Worm (Caenorhabditis elegans) whole organism, late embryonic: ENCODE data around the gene F32D1.7.

Experiments
- C38D4.7 ChIP-seq: fragments of 200-800 bp; sonication (Bioruptor generic); optimal IDR thresholded peaks from 2 replicates; lab custom pipeline; 2018; ENCODE audit warnings: mild to moderate bottlenecking, missing genetic modification characterization, moderate library complexity, missing compliant biosample characterization
- K02D7.2 ChIP-seq: sonication (generic microtip); optimal IDR thresholded peaks from 2 replicates; lab custom pipeline; 2017; ENCODE audit warnings: mild to moderate bottlenecking, missing genetic modification characterization, missing compliant biosample characterization
- Y22D7AL.16 ChIP-seq: sonication (generic microtip); optimal IDR thresholded peaks from 2 replicates; lab custom pipeline; 2016; ENCODE audit warnings: missing genetic modification characterization, missing compliant biosample characterization
- ahr-1 ChIP-seq: sonication (generic microtip); optimal IDR thresholded peaks from 2 replicates; lab custom pipeline; 2016; ENCODE audit warnings: missing genetic modification characterization, missing compliant biosample characterization
- ceh-14 ChIP-seq: sonication (generic microtip); optimal IDR thresholded peaks from 2 replicates; lab custom pipeline; 2016; ENCODE audit warnings: missing genotype, missing genetic modification characterization, missing compliant biosample characterization
- ceh-24 ChIP-seq: sonication (generic microtip); optimal IDR thresholded peaks from 2 replicates; lab custom pipeline; 2016; ENCODE audit warnings: mild to moderate bottlenecking, missing genetic modification characterization, missing compliant biosample characterization
- ceh-31 ChIP-seq: sonication (generic microtip); optimal IDR thresholded peaks from 2 replicates; lab custom pipeline; 2016; ENCODE audit warnings: missing genetic modification characterization, missing compliant biosample characterization
- ceh-34 ChIP-seq: sonication (generic microtip); optimal IDR thresholded peaks from 2 replicates; lab custom pipeline; 2016; ENCODE audit warnings: mild to moderate bottlenecking, missing genetic modification characterization, missing compliant biosample characterization
- ceh-45 ChIP-seq: fragments of 200-800 bp; sonication (Bioruptor generic); IDR thresholded peaks from 2 replicates; pipeline ENCODE4 v1.3.6; 2022; ENCODE audit warnings: missing genetic modification reagents, missing genetic modification characterization, missing compliant biosample characterization
- ceh-48 ChIP-seq: sonication (generic microtip); optimal IDR thresholded peaks from 2 replicates; lab custom pipeline; 2016; ENCODE audit warnings: missing genetic modification characterization, inconsistent platforms, missing compliant biosample characterization
- ceh-6 ChIP-seq: fragments of 200-800 bp; sonication (Bioruptor generic); optimal IDR thresholded peaks from 2 replicates; lab custom pipeline; 2018; ENCODE audit warnings: mild to moderate bottlenecking, missing genetic modification characterization, missing compliant biosample characterization
- che-1 ChIP-seq: sonication (generic microtip); optimal IDR thresholded peaks from 2 replicates; lab custom pipeline; 2016; ENCODE audit warnings: mild to moderate bottlenecking, missing genetic modification characterization, missing compliant biosample characterization
- dmd-4 ChIP-seq: sonication (generic microtip); optimal IDR thresholded peaks from 2 replicates; lab custom pipeline; 2016; ENCODE audit warnings: borderline replicate concordance, missing genetic modification characterization, missing compliant biosample characterization
- dve-1 ChIP-seq: sonication (generic microtip); optimal IDR thresholded peaks from 2 replicates; lab custom pipeline; 2017; ENCODE audit warnings: antibody characterized with exemption, mild to moderate bottlenecking, missing genetic modification characterization, missing compliant biosample characterization
- elt-2 ChIP-seq: sonication (generic microtip); optimal IDR thresholded peaks from 2 replicates; lab custom pipeline; 2016; ENCODE audit warnings: missing genetic modification reagents, missing genetic modification characterization, missing compliant biosample characterization
- fkh-6 ChIP-seq: sonication (generic microtip); optimal IDR thresholded peaks from 2 replicates; lab custom pipeline; 2016; ENCODE audit warnings: missing genetic modification characterization, missing compliant biosample characterization
- gmeb-2 ChIP-seq: sonication (generic microtip); optimal IDR thresholded peaks from 2 replicates; lab custom pipeline; 2016; ENCODE audit warnings: missing genetic modification characterization, inconsistent platforms, missing compliant biosample characterization
- hlh-13 ChIP-seq: fragments of 200-800 bp; sonication (Bioruptor generic); optimal IDR thresholded peaks from 2 replicates; lab custom pipeline; 2018; ENCODE audit warnings: mild to moderate bottlenecking, missing genetic modification characterization, missing compliant biosample characterization
- hlh-15 ChIP-seq: sonication (generic microtip); optimal IDR thresholded peaks from 2 replicates; lab custom pipeline; 2016; ENCODE audit warnings: missing genetic modification characterization, missing compliant biosample characterization
- hlh-30 ChIP-seq: sonication (generic microtip); optimal IDR thresholded peaks from 2 replicates; lab custom pipeline; 2017; ENCODE audit warnings: antibody characterized with exemption, missing genetic modification characterization, missing compliant biosample characterization; ENCODE audit not compliant: insufficient read depth
- hlh-6 ChIP-seq: sonication (generic microtip); optimal IDR thresholded peaks from 2 replicates; lab custom pipeline; 2016; ENCODE audit warnings: missing genotype, missing genetic modification characterization, missing compliant biosample characterization
- hlh-8 ChIP-seq: sonication (generic microtip); optimal IDR thresholded peaks from 2 replicates; lab custom pipeline; 2016; ENCODE audit warnings: missing genotype, missing genetic modification characterization, missing compliant biosample characterization
- lin-11 ChIP-seq: fragments of 200-800 bp; sonication (Bioruptor generic); optimal IDR thresholded peaks from 2 replicates; lab custom pipeline; 2018; ENCODE audit warnings: mild to moderate bottlenecking, missing genetic modification characterization, missing compliant biosample characterization
- nfya-1 ChIP-seq: sonication (generic microtip); optimal IDR thresholded peaks from 2 replicates; lab custom pipeline; 2017; ENCODE audit warnings: missing genetic modification characterization, mild to moderate bottlenecking, missing compliant biosample characterization, antibody characterized with exemption, moderate library complexity
- pag-3 ChIP-seq: sonication (generic microtip); optimal IDR thresholded peaks from 2 replicates; lab custom pipeline; 2016; ENCODE audit warnings: missing compliant biosample characterization, missing genetic modification characterization, borderline replicate concordance
- pax-1 ChIP-seq: fragments of 150-350 bp; optimal IDR thresholded peaks from 2 replicates; lab custom pipeline; 2014; ENCODE audit warnings: missing biosample characterization, missing genetic modification characterization
- pha-2 ChIP-seq: sonication (generic microtip); optimal IDR thresholded peaks from 2 replicates; lab custom pipeline; 2017; ENCODE audit warnings: mild to moderate bottlenecking, missing genetic modification characterization, missing compliant biosample characterization
- pha-4 ChIP-seq: fragments of 150-350 bp; optimal IDR thresholded peaks from 2 replicates; lab custom pipeline; 2018; ENCODE audit warnings: missing biosample characterization, missing genetic modification reagents, missing genetic modification characterization
- pros-1 ChIP-seq: fragments of 150-350 bp; optimal IDR thresholded peaks from 2 replicates; lab custom pipeline; 2014; ENCODE audit warnings: missing biosample characterization, missing genetic modification reagents, missing genetic modification characterization
- ref-2 ChIP-seq: sonication (generic microtip); optimal IDR thresholded peaks from 2 replicates; lab custom pipeline; 2016; ENCODE audit warnings: missing genetic modification characterization, missing compliant biosample characterization
- rnt-1 ChIP-seq: sonication (generic microtip); optimal IDR thresholded peaks from 2 replicates; lab custom pipeline; 2016; ENCODE audit warnings: missing genetic modification characterization, missing compliant biosample characterization
- sox-2 ChIP-seq: fragments of 200-800 bp; sonication (Bioruptor generic); IDR thresholded peaks from 2 replicates; pipeline ENCODE4 v1.3.6; 2022; ENCODE audit warnings: missing genetic modification reagents, missing genetic modification characterization, missing compliant biosample characterization
- sox-4 ChIP-seq: sonication (generic microtip); optimal IDR thresholded peaks from 2 replicates; lab custom pipeline; 2017; ENCODE audit warnings: mild to moderate bottlenecking, missing genetic modification characterization, inconsistent platforms, missing compliant biosample characterization
- tbx-2 ChIP-seq: sonication (generic microtip); optimal IDR thresholded peaks from 2 replicates; lab custom pipeline; 2016; ENCODE audit warnings: missing genetic modification characterization, missing compliant biosample characterization
- unc-42 ChIP-seq: sonication (generic microtip); optimal IDR thresholded peaks from 2 replicates; lab custom pipeline; 2016; ENCODE audit warnings: missing genotype, missing genetic modification characterization, missing compliant biosample characterization
- unc-55 ChIP-seq: sonication (generic microtip); optimal IDR thresholded peaks from 2 replicates; lab custom pipeline; 2017; ENCODE audit warnings: missing biosample characterization, missing genetic modification reagents, missing genetic modification characterization
- unc-86 ChIP-seq: sonication (generic microtip); optimal IDR thresholded peaks from 2 replicates; lab custom pipeline; 2016; ENCODE audit warnings: missing genetic modification characterization, missing compliant biosample characterization
- ztf-16 ChIP-seq: sonication (generic microtip); optimal IDR thresholded peaks from 2 replicates; lab custom pipeline; 2017; ENCODE audit warnings: missing genetic modification characterization, missing compliant biosample characterization

F32D1.7 gene

ce11 chrV:4360018-4360417 is 16.0 kb downstream of the F32D1.7 start:
- TF ChIP-seq ceh-48 (tag; lab: Kevin White, UChicago), result no peak
- TF ChIP-seq unc-55, result peak; percentile 71
- TF ChIP-seq hlh-15, result no peak
- TF ChIP-seq unc-42 (tag; lab: Kevin White, UChicago), result peak; percentile 48
- TF ChIP-seq, all 69 proteins: peak for 2

- TF ChIP-seq ceh-31 (tag; lab: Kevin White, UChicago) (peak; percentile 55), ztf-16 (tag; lab: Kevin White, UChicago) (no peak), unc-42 (tag; lab: Kevin White, UChicago) (peak; percentile 46)
Observed at ce11 chrV:4359127-4359526, 16.8 kb downstream of the F32D1.7 start.

ce11 chrV:4357369-4357768 is 18.6 kb downstream of the F32D1.7 start:
- peak; percentile 75 for TF ChIP-seq ceh-14 (tag; lab: Kevin White, UChicago)
- TF ChIP-seq ceh-45 (GFP tag; lab: Robert Waterston, UW), result no peak
- peak; percentile 99 for TF ChIP-seq unc-42 (tag; lab: Kevin White, UChicago)
- peak; percentile 61 for TF ChIP-seq ceh-31 (tag; lab: Kevin White, UChicago)
- no peak for TF ChIP-seq fkh-6
- no peak for TF ChIP-seq C38D4.7
- no peak for TF ChIP-seq pha-2
- TF ChIP-seq K02D7.2, result no peak
- TF ChIP-seq, all 69 proteins: peak for 3

- TF ChIP-seq hlh-6 (tag; lab: Kevin White, UChicago) (no peak), pha-2 (no peak), pag-3 (tag; lab: Kevin White, UChicago) (no peak), unc-42 (tag; lab: Kevin White, UChicago) (peak; percentile 85), pha-4 (no peak), nfya-1 (no peak), unc-86 (tag; lab: Kevin White, UChicago) (no peak), dve-1 (no peak), ceh-24 (tag; lab: Kevin White, UChicago) (no peak), sox-2 (GFP tag; lab: Robert Waterston, UW) (no peak), ceh-34 (peak; percentile 59), dmd-4 (tag; lab: Kevin White, UChicago) (no peak), ref-2 (tag; lab: Kevin White, UChicago) (no peak)
Observed at ce11 chrV:4356047-4356612, 19.8 kb downstream of the F32D1.7 start.

- TF ChIP-seq ceh-6 (GFP tag; lab: Kevin White, UChicago) (no peak), ceh-31 (tag; lab: Kevin White, UChicago) (peak; percentile 40), pros-1 (tag; lab: Kevin White, UChicago) (no peak), pax-1 (tag; lab: Kevin White, UChicago) (peak; percentile 26), ahr-1 (no peak), rnt-1 (tag; lab: Kevin White, UChicago) (no peak), nfya-1 (peak; percentile 55), elt-2 (tag; lab: Kevin White, UChicago) (peak; percentile 9), hlh-8 (tag; lab: Kevin White, UChicago) (no peak), tbx-2 (peak; percentile 29), dmd-4 (tag; lab: Kevin White, UChicago) (no peak)
Observed at ce11 chrV:4346799-4347198, 29.2 kb downstream of the F32D1.7 start, which contains the start of gene mcm-7. mcm-7 (plus strand) TSS chrV:4347166.

ce11 chrV:4346325-4346724 is 29.6 kb downstream of the F32D1.7 start, which contains the start of gene hpo-18:
hpo-18 (minus strand) TSS chrV:4346425.
- TF ChIP-seq Y22D7AL.16 (no peak), pha-4 (no peak), sox-4 (no peak), che-1 (no peak), gmeb-2 (tag; lab: Kevin White, UChicago) (no peak), pros-1 (tag; lab: Kevin White, UChicago) (no peak), lin-11 (tag; lab: Kevin White, UChicago) (no peak), hlh-13 (GFP tag; lab: Kevin White, UChicago) (no peak), hlh-30 (no peak), ceh-31 (tag; lab: Kevin White, UChicago) (no peak), tbx-2 (no peak), fkh-6 (no peak)
- TF ChIP-seq, all 69 proteins: peak for 0
